Fruit fly (Drosophila melanogaster) whole organism, wandering third instar larva: ENCODE results near the gene how.
A peak's percentile ranks its signal among the peaks of the same experiment; 100 is the strongest.

ENCODE experiments used
- Abd-B ChIP-seq: fragments of >200 bp; optimal IDR thresholded peaks from 2 replicates; lab custom pipeline; 2017; ENCODE audit warnings: missing biosample characterization, missing genetic modification characterization
- CG32264 ChIP-seq: fragments of 200-800 bp; sonication (Bioruptor generic); optimal IDR thresholded peaks from 2 replicates; lab custom pipeline; 2016; ENCODE audit warnings: missing biosample characterization, missing genetic modification characterization
- CG9705 ChIP-seq: fragments of 200-800 bp; sonication (Bioruptor generic); optimal IDR thresholded peaks from 2 replicates; lab custom pipeline; 2018; ENCODE audit warnings: missing biosample characterization, mild to moderate bottlenecking, missing genetic modification characterization
- CrebA ChIP-seq: fragments of 200-800 bp; sonication (Bioruptor generic); optimal IDR thresholded peaks from 2 replicates; lab custom pipeline; 2016; ENCODE audit warnings: missing biosample characterization, mild to moderate bottlenecking, missing genetic modification characterization, borderline replicate concordance
- Dfd ChIP-seq: fragments of >200 bp; optimal IDR thresholded peaks from 2 replicates; lab custom pipeline; 2017; ENCODE audit warnings: missing biosample characterization, missing genetic modification characterization
- Dif ChIP-seq: fragments of 200-275, 200-300 bp; sonication (Bioruptor generic); optimal IDR thresholded peaks from 2 replicates; lab custom pipeline; 2018; ENCODE audit warnings: missing biosample characterization, missing genetic modification characterization; ENCODE audit not compliant: partially characterized antibody
- GATAd ChIP-seq: sonication (Bioruptor generic); optimal IDR thresholded peaks from 2 replicates; lab custom pipeline; 2016; ENCODE audit warnings: missing biosample characterization, missing genetic modification characterization
- HLH106 ChIP-seq: fragments of 200-800 bp; optimal IDR thresholded peaks from 3 replicates; lab custom pipeline; 2019; ENCODE audit warnings: missing biosample characterization, mild to moderate bottlenecking, missing genetic modification characterization, moderate library complexity
- Hnf4 ChIP-seq: fragments of 200-800 bp; sonication (Bioruptor generic); optimal IDR thresholded peaks from 2 replicates; lab custom pipeline; 2016; ENCODE audit warnings: missing biosample characterization, mild to moderate bottlenecking, missing genetic modification characterization
- Hr78 ChIP-seq: fragments of >200 bp; optimal IDR thresholded peaks from 2 replicates; lab custom pipeline; 2017; ENCODE audit warnings: missing biosample characterization, missing genetic modification characterization
- Hr83 ChIP-seq: fragments of 200-300 bp; sonication (Bioruptor generic); optimal IDR thresholded peaks from 2 replicates; lab custom pipeline; 2016; ENCODE audit warnings: missing biosample characterization, mild to moderate bottlenecking, missing genetic modification characterization, moderate library complexity; ENCODE audit not compliant: poor library complexity, severe bottlenecking
- Jra ChIP-seq: sonication (Bioruptor generic); optimal IDR thresholded peaks from 2 replicates; lab custom pipeline; 2016; ENCODE audit warnings: missing biosample characterization, missing genetic modification characterization
- Mio ChIP-seq: sonication (Bioruptor generic); optimal IDR thresholded peaks from 2 replicates; lab custom pipeline; 2016; ENCODE audit warnings: missing biosample characterization, missing genetic modification characterization
- Myc ChIP-seq: fragments of >200 bp; optimal IDR thresholded peaks from 2 replicates; lab custom pipeline; 2017
- N ChIP-seq: fragments of >200 bp; optimal IDR thresholded peaks from 2 replicates; lab custom pipeline; 2018; ENCODE audit warnings: missing biosample characterization, missing external identifiers, missing genetic modification characterization
- OdsH ChIP-seq: fragments of 200-800 bp; sonication (Bioruptor generic); optimal IDR thresholded peaks from 2 replicates; lab custom pipeline; 2016; ENCODE audit warnings: missing biosample characterization, mild to moderate bottlenecking, missing genetic modification characterization
- Rel ChIP-seq, 2 experiments: fragments of 200-800 bp; sonication (Bioruptor generic) in 1 of 2; optimal IDR thresholded peaks; 2 replicates in 1 of 2; 3 replicates in 1 of 2; lab custom pipeline; 2016 to 2019; ENCODE audit warnings: mild to moderate bottlenecking in 2 of 2, missing biosample characterization in 2 of 2, missing genetic modification characterization in 2 of 2, moderate library complexity in 1 of 2
- Sp1 ChIP-seq: fragments of 200-800 bp; sonication (Bioruptor generic); optimal IDR thresholded peaks from 3 replicates; lab custom pipeline; 2019; ENCODE audit warnings: missing biosample characterization, mild to moderate bottlenecking, missing genetic modification characterization, moderate library complexity
- Vsx2 ChIP-seq: fragments of 200-300, 225-300 bp; sonication (Bioruptor generic); optimal IDR thresholded peaks from 2 replicates; lab custom pipeline; 2018; ENCODE audit warnings: missing biosample characterization, missing genetic modification characterization; ENCODE audit not compliant: partially characterized antibody
- br ChIP-seq: fragments of 200-800 bp; sonication (Bioruptor generic); optimal IDR thresholded peaks from 2 replicates; lab custom pipeline; 2016; ENCODE audit warnings: missing biosample characterization, missing genetic modification characterization
- brk ChIP-seq: fragments of 200-800 bp; sonication (Bioruptor generic); optimal IDR thresholded peaks from 2 replicates; lab custom pipeline; 2016; ENCODE audit warnings: missing biosample characterization, mild to moderate bottlenecking, missing genetic modification characterization
- dl ChIP-seq, 2 experiments: fragments of 175-275, 200-275 bp in 1 of 2; fragments of 200-275 bp in 1 of 2; sonication (Bioruptor generic); optimal IDR thresholded peaks; lab custom pipeline; 2018; ENCODE audit warnings: mild to moderate bottlenecking in 2 of 2, missing biosample characterization in 2 of 2, missing genetic modification characterization in 2 of 2, moderate library complexity in 2 of 2; ENCODE audit not compliant: partially characterized antibody in 2 of 2, insufficient read depth in 1 of 2
- dmrt93B ChIP-seq: fragments of 200-800 bp; sonication (Bioruptor generic); optimal IDR thresholded peaks from 2 replicates; lab custom pipeline; 2018; ENCODE audit warnings: missing biosample characterization, mild to moderate bottlenecking, missing genetic modification characterization
- dsf ChIP-seq: sonication (Bioruptor generic); optimal IDR thresholded peaks from 2 replicates; lab custom pipeline; 2016; ENCODE audit warnings: missing biosample characterization, missing genetic modification characterization, borderline replicate concordance
- ey ChIP-seq: fragments of 200-800 bp; sonication (Bioruptor generic); optimal IDR thresholded peaks from 2 replicates; lab custom pipeline; 2016; ENCODE audit warnings: missing biosample characterization, missing genetic modification characterization
- foxo ChIP-seq, 2 experiments: fragments of 200-800 bp; sonication (Bioruptor generic); optimal IDR thresholded peaks; 2 replicates in 1 of 2; 3 replicates in 1 of 2; lab custom pipeline; 2016 to 2017; ENCODE audit warnings: missing biosample characterization in 2 of 2, missing genetic modification characterization in 2 of 2
- fru ChIP-seq: fragments of 200-800 bp; sonication (Bioruptor generic); optimal IDR thresholded peaks from 3 replicates; lab custom pipeline; 2016; ENCODE audit warnings: missing biosample characterization, mild to moderate bottlenecking, missing genetic modification characterization
- h ChIP-seq: fragments of 200-800 bp; sonication (Bioruptor generic); optimal IDR thresholded peaks from 3 replicates; lab custom pipeline; 2016; ENCODE audit warnings: missing biosample characterization, mild to moderate bottlenecking, missing genetic modification characterization
- jim ChIP-seq: fragments of 175-275, 200-325 bp; sonication (Bioruptor generic); optimal IDR thresholded peaks from 2 replicates; lab custom pipeline; 2016; ENCODE audit warnings: missing biosample characterization, mild to moderate bottlenecking, missing genetic modification characterization
- lola ChIP-seq: fragments of >200 bp; optimal IDR thresholded peaks from 2 replicates; lab custom pipeline; 2017; ENCODE audit warnings: missing biosample characterization, missing genetic modification characterization
- pan ChIP-seq: fragments of >200 bp; optimal IDR thresholded peaks from 2 replicates; lab custom pipeline; 2017
- psq ChIP-seq: fragments of 200-800 bp; sonication (Bioruptor generic); optimal IDR thresholded peaks from 3 replicates; lab custom pipeline; 2017; ENCODE audit warnings: missing biosample characterization, mild to moderate bottlenecking, missing genetic modification characterization, moderate library complexity
- rgr ChIP-seq: fragments of 200-800 bp; sonication (Bioruptor generic); optimal IDR thresholded peaks from 3 replicates; lab custom pipeline; 2016; ENCODE audit warnings: missing biosample characterization, mild to moderate bottlenecking, missing genetic modification characterization
- sage ChIP-seq: fragments of 200-800 bp; sonication (Bioruptor generic); optimal IDR thresholded peaks from 2 replicates; lab custom pipeline; 2016; ENCODE audit warnings: missing biosample characterization, mild to moderate bottlenecking, missing genetic modification characterization
- sv ChIP-seq: fragments of 200-800 bp; sonication (Bioruptor generic); optimal IDR thresholded peaks from 3 replicates; lab custom pipeline; 2016; ENCODE audit warnings: missing biosample characterization, missing genetic modification characterization
- tai ChIP-seq: sonication (Bioruptor generic); optimal IDR thresholded peaks from 2 replicates; lab custom pipeline; 2016; ENCODE audit warnings: missing biosample characterization, missing genetic modification characterization
- usp ChIP-seq: fragments of >200 bp; optimal IDR thresholded peaks from 2 replicates; lab custom pipeline; 2017; ENCODE audit warnings: missing biosample characterization, missing genetic modification characterization
- woc ChIP-seq: sonication (Bioruptor generic); optimal IDR thresholded peaks from 2 replicates; lab custom pipeline; 2016; ENCODE audit warnings: missing biosample characterization, mild to moderate bottlenecking, missing genetic modification characterization

Gene how

DNA sequence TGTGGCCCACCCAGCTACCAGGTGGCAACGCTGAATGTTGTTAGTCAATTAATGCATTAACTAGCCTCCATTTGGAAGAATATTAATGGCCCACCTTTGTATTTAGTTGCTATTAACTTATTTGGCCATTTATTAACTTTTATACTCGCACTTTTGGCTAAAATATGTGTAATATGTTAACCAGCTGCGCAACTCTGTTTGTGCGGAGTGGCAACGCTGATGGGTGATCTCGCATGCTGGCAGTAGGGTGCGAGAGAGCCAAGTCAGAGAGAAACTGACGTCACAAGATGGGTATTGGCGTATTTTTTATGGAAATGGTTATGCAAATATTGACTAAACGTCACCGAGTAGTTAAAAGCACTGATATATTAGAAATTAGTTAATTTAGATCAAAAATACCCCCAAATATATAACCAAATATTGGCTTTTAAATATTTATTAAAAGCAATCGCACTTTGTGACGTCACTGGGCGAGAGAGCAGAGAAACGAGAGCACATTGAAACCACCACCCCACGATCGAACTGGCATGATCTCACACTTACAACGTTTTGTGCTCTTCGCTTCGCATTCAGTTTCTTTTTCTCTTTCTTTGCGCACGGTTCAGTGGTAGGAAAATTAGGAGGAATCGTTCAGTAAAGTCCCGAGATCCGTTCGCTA lies at the start of gene how:
Gene how (plus strand): TSS at position 567 of the 658 bp plus-strand sequence.
- TF ChIP-seq rgr (GFP tag; lab: Kevin White, UChicago) (peak; percentile 11), br (peak; percentile 26), ey (GFP tag; lab: Kevin White, UChicago) (peak; percentile 24), Dif (peak; percentile 33), woc (GFP tag; lab: Kevin White, UChicago) (peak; percentile 96), CG32264 (no peak), fru (GFP tag; lab: Kevin White, UChicago) (peak; percentile 8), usp (GFP tag; lab: Kevin White, UChicago) (no peak), jim (GFP tag; lab: Kevin White, UChicago) (no peak), dsf (GFP tag; lab: Kevin White, UChicago) (no peak), GATAd (GFP tag; lab: Kevin White, UChicago) (no peak), tai (GFP tag; lab: Kevin White, UChicago) (no peak), dl (GFP tag; optimal IDR thresholded peaks at IDR 0.05; lab: Kevin White, UChicago; ENCODE audit: insufficient read depth in 1 of 2, partially characterized antibody in 2 of 2) (peak; percentile 38 to 45), pan (lab: Kevin White, UChicago) (no peak), N (GFP tag; lab: Kevin White, UChicago) (no peak), OdsH (no peak), brk (no peak), Vsx2 (GFP tag; lab: Kevin White, UChicago) (no peak), CG9705 (GFP tag; lab: Kevin White, UChicago) (peak; percentile 3), Hr83 (no peak), HLH106 (tag; lab: Kevin White, UChicago) (peak; percentile 22), psq (GFP tag; lab: Kevin White, UChicago) (peak; percentile 83), Mio (GFP tag; lab: Kevin White, UChicago) (no peak), Dfd (GFP tag; lab: Kevin White, UChicago) (no peak), CrebA (GFP tag; lab: Kevin White, UChicago) (no peak), sage (GFP tag; lab: Kevin White, UChicago) (no peak), Myc (peak; percentile 23), Abd-B (GFP tag; lab: Kevin White, UChicago) (no peak), dmrt93B (GFP tag; lab: Kevin White, UChicago) (no peak), lola (GFP tag; lab: Kevin White, UChicago) (no peak), sv (GFP tag; lab: Kevin White, UChicago) (no peak), Jra (GFP tag; lab: Kevin White, UChicago) (no peak), Sp1 (peak; percentile 42), foxo (GFP tag; optimal IDR thresholded peaks at IDR 0.05; lab: Kevin White, UChicago) (peak in 1 of 2 experiments; percentile 56), Hnf4 (peak; percentile 64), Hr78 (GFP tag; lab: Kevin White, UChicago) (no peak), h (GFP tag; lab: Kevin White, UChicago) (peak; percentile 36), Rel (GFP tag; optimal IDR thresholded peaks at IDR 0.05; lab: Kevin White, UChicago) (no peak), Rel (tag; optimal IDR thresholded peaks at IDR 0.05; lab: Kevin White, UChicago) (peak; percentile 72)
- TF ChIP-seq, all 38 proteins: peak for 16

dm6 chr3R:21992909-21993308 lies 49.1 kb upstream of the how start:
- TF ChIP-seq OdsH (no peak), Rel (GFP tag; optimal IDR thresholded peaks at IDR 0.05; lab: Kevin White, UChicago) (no peak), Rel (tag; optimal IDR thresholded peaks at IDR 0.05; lab: Kevin White, UChicago) (no peak), tai (GFP tag; lab: Kevin White, UChicago) (no peak), Dif (no peak), GATAd (GFP tag; lab: Kevin White, UChicago) (no peak), fru (GFP tag; lab: Kevin White, UChicago) (peak; percentile 9), sv (GFP tag; lab: Kevin White, UChicago) (no peak), dmrt93B (GFP tag; lab: Kevin White, UChicago) (no peak), Hnf4 (no peak), Abd-B (GFP tag; lab: Kevin White, UChicago) (no peak), Mio (GFP tag; lab: Kevin White, UChicago) (no peak), CG9705 (GFP tag; lab: Kevin White, UChicago) (no peak), CG32264 (no peak), N (GFP tag; lab: Kevin White, UChicago) (no peak), woc (GFP tag; lab: Kevin White, UChicago) (no peak), foxo (GFP tag; optimal IDR thresholded peaks at IDR 0.05; lab: Kevin White, UChicago) (peak in 1 of 2 experiments; percentile 7), jim (GFP tag; lab: Kevin White, UChicago) (no peak), lola (GFP tag; lab: Kevin White, UChicago) (no peak), Dfd (GFP tag; lab: Kevin White, UChicago) (no peak), br (no peak), Hr78 (GFP tag; lab: Kevin White, UChicago) (no peak), dsf (GFP tag; lab: Kevin White, UChicago) (no peak), sage (GFP tag; lab: Kevin White, UChicago) (no peak), Sp1 (no peak), CrebA (GFP tag; lab: Kevin White, UChicago) (no peak), ey (GFP tag; lab: Kevin White, UChicago) (peak; percentile 42), h (GFP tag; lab: Kevin White, UChicago) (peak; percentile 19), psq (GFP tag; lab: Kevin White, UChicago) (no peak), Myc (no peak), usp (GFP tag; lab: Kevin White, UChicago) (no peak), Hr83 (no peak), brk (no peak), dl (GFP tag; optimal IDR thresholded peaks at IDR 0.05; lab: Kevin White, UChicago; ENCODE audit: insufficient read depth in 1 of 2, partially characterized antibody in 2 of 2) (no peak), HLH106 (tag; lab: Kevin White, UChicago) (peak; percentile 24), pan (lab: Kevin White, UChicago) (no peak), rgr (GFP tag; lab: Kevin White, UChicago) (peak; percentile 10), Jra (GFP tag; lab: Kevin White, UChicago) (no peak), Vsx2 (GFP tag; lab: Kevin White, UChicago) (no peak)
- TF ChIP-seq, all 38 proteins: peak for 6
